Fruit fly (Drosophila melanogaster) whole organism, embryonic: ENCODE results near the gene ca.

ENCODE experiments used
- B-H2 ChIP-seq: fragments of 200-800 bp; sonication (Bioruptor generic); optimal IDR thresholded peaks from 2 replicates; lab custom pipeline; 2018; ENCODE audit warnings: missing biosample characterization, mild to moderate bottlenecking, missing genetic modification characterization
- Bteb2 ChIP-seq: fragments of 200-800 bp; sonication (Bioruptor generic); optimal IDR thresholded peaks from 2 replicates; lab custom pipeline; 2016; ENCODE audit warnings: missing biosample characterization, missing genetic modification characterization
- CG10267 ChIP-seq: fragments of 200-800 bp; sonication (Bioruptor generic); optimal IDR thresholded peaks from 2 replicates; lab custom pipeline; 2018; ENCODE audit warnings: missing biosample characterization, mild to moderate bottlenecking, missing genetic modification characterization, moderate library complexity
- CG10462 ChIP-seq: fragments of 200-800 bp; sonication (Bioruptor generic); optimal IDR thresholded peaks from 2 replicates; lab custom pipeline; 2016; ENCODE audit warnings: missing biosample characterization, missing genetic modification characterization
- CG11695 ChIP-seq: fragments of 200-800 bp; sonication (Bioruptor generic); IDR thresholded peaks from 3 replicates; pipeline ENCODE4 v1.3.6; 2022; ENCODE audit warnings: missing biosample characterization, missing genetic modification characterization
- CG12071 ChIP-seq: fragments of 200-800 bp; sonication (Bioruptor generic); optimal IDR thresholded peaks from 3 replicates; lab custom pipeline; 2018; ENCODE audit warnings: missing biosample characterization, mild to moderate bottlenecking, missing genetic modification characterization
- CG12155 ChIP-seq: fragments of 200-800 bp; sonication (Bioruptor generic); optimal IDR thresholded peaks from 3 replicates; lab custom pipeline; 2016; ENCODE audit warnings: missing biosample characterization, missing genetic modification characterization
- CG12299 ChIP-seq: fragments of 200-800 bp; sonication (Bioruptor generic); optimal IDR thresholded peaks from 2 replicates; lab custom pipeline; 2018; ENCODE audit warnings: missing biosample characterization, mild to moderate bottlenecking, missing genetic modification characterization
- CG13624 ChIP-seq: fragments of 200-800 bp; sonication (Bioruptor generic); optimal IDR thresholded peaks from 2 replicates; lab custom pipeline; 2016; ENCODE audit warnings: missing biosample characterization, missing genetic modification characterization
- CG13894 ChIP-seq: fragments of 200-800 bp; sonication (Bioruptor generic); optimal IDR thresholded peaks from 3 replicates; lab custom pipeline; 2018; ENCODE audit warnings: missing biosample characterization, mild to moderate bottlenecking, missing genetic modification characterization, moderate library complexity
- CG14441 ChIP-seq: fragments of 200-800 bp; sonication (Bioruptor generic); IDR thresholded peaks from 2 replicates; pipeline ENCODE4 v1.3.6; 2022; ENCODE audit warnings: missing biosample characterization, missing genetic modification characterization
- CG16813 ChIP-seq: fragments of 200-800 bp; sonication (Bioruptor generic); IDR thresholded peaks from 3 replicates; pipeline ENCODE4 v1.3.6; 2022; ENCODE audit warnings: missing biosample characterization, missing genetic modification characterization; ENCODE audit not compliant: partially characterized antibody
- CG17361 ChIP-seq: fragments of 200-800 bp; sonication (Bioruptor generic); IDR thresholded peaks from 3 replicates; pipeline ENCODE4 v1.3.6; 2022; ENCODE audit warnings: missing biosample characterization, missing genetic modification characterization
- CG17385 ChIP-seq: fragments of 200-800 bp; sonication (Bioruptor generic); optimal IDR thresholded peaks from 3 replicates; lab custom pipeline; 2018; ENCODE audit warnings: missing biosample characterization, mild to moderate bottlenecking, missing genetic modification characterization
- CG2889 ChIP-seq: fragments of 200-800 bp; sonication (Bioruptor generic); IDR thresholded peaks from 3 replicates; pipeline ENCODE4 v1.3.6; 2022; ENCODE audit warnings: missing biosample characterization, missing genetic modification characterization
- CG30403 ChIP-seq: fragments of 200-800 bp; sonication (Bioruptor generic); optimal IDR thresholded peaks from 3 replicates; lab custom pipeline; 2016; ENCODE audit warnings: missing biosample characterization, missing genetic modification characterization
- CG31441 ChIP-seq: fragments of 200-800 bp; sonication (Bioruptor generic); IDR thresholded peaks from 2 replicates; pipeline ENCODE4 v1.3.6; 2022; ENCODE audit warnings: missing biosample characterization, missing genetic modification characterization
- CG32767 ChIP-seq: fragments of 200-800 bp; sonication (Bioruptor generic); IDR thresholded peaks from 2 replicates; pipeline ENCODE4 v1.3.6; 2022; ENCODE audit warnings: missing biosample characterization, missing genetic modification characterization
- CG3726 ChIP-seq: fragments of 200-800 bp; sonication (Bioruptor generic); IDR thresholded peaks from 3 replicates; pipeline ENCODE4, ENCODE4 v1.3.6; 2022; ENCODE audit warnings: missing biosample characterization, missing genetic modification characterization
- CG3838 ChIP-seq: fragments of 200-800 bp; sonication (Bioruptor generic); optimal IDR thresholded peaks from 3 replicates; lab custom pipeline; 2016; ENCODE audit warnings: missing biosample characterization, missing genetic modification characterization
- CG4707 ChIP-seq: fragments of 200-800 bp; sonication (Bioruptor generic); optimal IDR thresholded peaks from 2 replicates; lab custom pipeline; 2018; ENCODE audit warnings: missing biosample characterization, mild to moderate bottlenecking, missing genetic modification characterization, moderate library complexity
- CG6272 ChIP-seq: fragments of 200-800 bp; sonication (Bioruptor generic); IDR thresholded peaks from 2 replicates; pipeline ENCODE4 v1.3.6; 2022; ENCODE audit warnings: missing biosample characterization, missing genetic modification characterization
- CG8290 ChIP-seq, 3 experiments: fragments of 200-800 bp; sonication (Bioruptor generic); optimal IDR thresholded peaks; 2 replicates each; lab custom pipeline; 2016 to 2019; ENCODE audit warnings: missing biosample characterization in 3 of 3, missing genetic modification characterization in 3 of 3, mild to moderate bottlenecking in 2 of 3, moderate library complexity in 1 of 3
- Ets97D ChIP-seq: fragments of 200-800 bp; sonication (Bioruptor generic); optimal IDR thresholded peaks from 3 replicates; lab custom pipeline; 2016; ENCODE audit warnings: missing biosample characterization, missing genetic modification characterization
- Gsc ChIP-seq: fragments of 200-800 bp; sonication (Bioruptor generic); IDR thresholded peaks from 2 replicates; pipeline ENCODE4 v1.3.6; 2022; ENCODE audit warnings: missing biosample characterization, missing genetic modification characterization
- Hsf ChIP-seq: fragments of 200-800 bp; sonication (Bioruptor generic); optimal IDR thresholded peaks from 3 replicates; lab custom pipeline; 2016; ENCODE audit warnings: missing biosample characterization, missing genetic modification characterization
- MBD-R2 ChIP-seq: fragments of 200-800 bp; sonication (Bioruptor generic); IDR thresholded peaks from 2 replicates; pipeline ENCODE4 v1.3.6; 2022; ENCODE audit warnings: missing biosample characterization, missing genetic modification characterization
- Mad ChIP-seq: fragments of 200-800 bp; sonication (Bioruptor generic); optimal IDR thresholded peaks from 2 replicates; lab custom pipeline; 2016; ENCODE audit warnings: missing biosample characterization, missing genetic modification characterization
- NC2β ChIP-seq: fragments of 200-800 bp; sonication (Bioruptor generic); optimal IDR thresholded peaks from 2 replicates; lab custom pipeline; 2016; ENCODE audit warnings: missing biosample characterization, missing genetic modification characterization
- Nf-YC ChIP-seq: fragments of 200-800 bp; optimal IDR thresholded peaks from 3 replicates; lab custom pipeline; 2019; ENCODE audit warnings: missing biosample characterization, mild to moderate bottlenecking, missing genetic modification characterization, moderate library complexity
- Oaz ChIP-seq: fragments of 200-800 bp; sonication (Bioruptor generic); IDR thresholded peaks from 2 replicates; pipeline ENCODE4 v1.3.6; 2022; ENCODE audit warnings: missing biosample characterization, missing genetic modification characterization
- Optix ChIP-seq: fragments of 200-800 bp; sonication (Bioruptor generic); IDR thresholded peaks from 3 replicates; pipeline ENCODE4 v1.3.6; 2022; ENCODE audit warnings: missing biosample characterization, missing genetic modification characterization
- ac ChIP-seq: fragments of 200-800 bp; sonication (Bioruptor generic); optimal IDR thresholded peaks from 3 replicates; lab custom pipeline; 2017; ENCODE audit warnings: missing biosample characterization, mild to moderate bottlenecking, missing genetic modification characterization
- ara ChIP-seq: fragments of 200-800 bp; sonication (Bioruptor generic); IDR thresholded peaks from 2 replicates; pipeline ENCODE4 v1.3.6; 2022; ENCODE audit warnings: missing biosample characterization, missing genetic modification characterization
- cato ChIP-seq: fragments of 200-800 bp; sonication (Bioruptor generic); optimal IDR thresholded peaks from 2 replicates; lab custom pipeline; 2016; ENCODE audit warnings: missing biosample characterization, missing genetic modification characterization, borderline replicate concordance
- da ChIP-seq: fragments of 200-800 bp; sonication (Bioruptor generic); optimal IDR thresholded peaks from 2 replicates; lab custom pipeline; 2016; ENCODE audit warnings: missing biosample characterization, missing genetic modification characterization
- dimm ChIP-seq: fragments of 200-800 bp; sonication (Bioruptor generic); IDR thresholded peaks from 2 replicates; pipeline ENCODE4 v1.3.6; 2022; ENCODE audit warnings: missing biosample characterization, missing genetic modification characterization
- dysf ChIP-seq: fragments of 200-800 bp; sonication (Bioruptor generic); IDR thresholded peaks from 3 replicates; pipeline ENCODE4 v1.3.6; 2022; ENCODE audit warnings: missing biosample characterization, missing genetic modification characterization
- eve ChIP-seq, 2 experiments: fragments of >200 bp; optimal IDR thresholded peaks; 2 replicates each; lab custom pipeline; 2017; ENCODE audit warnings: missing biosample characterization in 2 of 2, missing genetic modification characterization in 2 of 2
- fu2 ChIP-seq: fragments of 200-800 bp; sonication (Bioruptor generic); optimal IDR thresholded peaks from 2 replicates; lab custom pipeline; 2016; ENCODE audit warnings: missing biosample characterization, missing genetic modification characterization
- gsb ChIP-seq: fragments of 200-800 bp; sonication (Bioruptor generic); IDR thresholded peaks from 2 replicates; pipeline ENCODE4 v1.3.6; 2022; ENCODE audit warnings: missing biosample characterization, missing genetic modification characterization
- lab ChIP-seq: fragments of 200-800 bp; sonication (Bioruptor generic); optimal IDR thresholded peaks from 3 replicates; lab custom pipeline; 2017; ENCODE audit warnings: missing biosample characterization, missing genetic modification characterization, mild to moderate bottlenecking, moderate library complexity, missing genetic modification reagents
- nau ChIP-seq: fragments of 200-800 bp; sonication (Bioruptor generic); optimal IDR thresholded peaks from 3 replicates; lab custom pipeline; 2017; ENCODE audit warnings: missing biosample characterization, mild to moderate bottlenecking, missing genetic modification characterization, missing genetic modification reagents
- pan ChIP-seq, 4 experiments: fragments of >200 bp in 3 of 4; fragments of 200-800 bp in 1 of 4; sonication (Bioruptor generic) in 1 of 4; optimal IDR thresholded peaks in 3 of 4; IDR thresholded peaks in 1 of 4; 2 replicates each; pipeline versions ENCODE4 v1.3.6 to Lab custom; 2017 to 2022; ENCODE audit warnings: missing biosample characterization in 2 of 4, missing genetic modification characterization in 2 of 4, mixed read lengths in 1 of 4
- pum ChIP-seq: fragments of 200-800 bp; sonication (Bioruptor generic); optimal IDR thresholded peaks from 2 replicates; lab custom pipeline; 2016; ENCODE audit warnings: missing biosample characterization, missing genetic modification characterization
- scrt ChIP-seq: fragments of 200-800 bp; sonication (Bioruptor generic); optimal IDR thresholded peaks from 2 replicates; lab custom pipeline; 2018; ENCODE audit warnings: missing biosample characterization, mild to moderate bottlenecking, missing genetic modification characterization, moderate library complexity
- sens-2 ChIP-seq: fragments of 200-800 bp; sonication (Bioruptor generic); IDR thresholded peaks from 2 replicates; pipeline ENCODE4 v1.3.6; 2022; ENCODE audit warnings: missing biosample characterization, missing genetic modification characterization
- so ChIP-seq: fragments of 200-800 bp; sonication (Bioruptor generic); IDR thresholded peaks from 3 replicates; pipeline ENCODE4 v1.3.6; 2022; ENCODE audit warnings: missing biosample characterization, missing genetic modification characterization
- sr ChIP-seq: fragments of 200-800 bp; sonication (Bioruptor generic); IDR thresholded peaks from 3 replicates; pipeline ENCODE4 v1.3.6; 2022; ENCODE audit warnings: missing biosample characterization, missing genetic modification characterization
- ttk ChIP-seq: fragments of 200-800 bp; sonication (Bioruptor generic); IDR thresholded peaks from 2 replicates; pipeline ENCODE4 v2.1.2; 2022; ENCODE audit warnings: missing biosample characterization, missing genetic modification characterization
- tx ChIP-seq: fragments of 200-800 bp; sonication (Bioruptor generic); optimal IDR thresholded peaks from 2 replicates; lab custom pipeline; 2016; ENCODE audit warnings: missing biosample characterization, missing genetic modification characterization
- usp ChIP-seq: fragments of >200 bp; optimal IDR thresholded peaks from 2 replicates; lab custom pipeline; 2017; ENCODE audit warnings: missing biosample characterization, missing genetic modification characterization

Gene ca

dm6 chr3R:29859763-29860162 lies 53.2 kb downstream of the ca start (continued):
- TF ChIP-seq CG13894 (tag; lab: Kevin White, UChicago) (peak; percentile 65), CG12071 (GFP tag; lab: Kevin White, UChicago) (peak; percentile 30), so (GFP tag; lab: Robert Waterston, UW) (no peak), CG11695 (GFP tag; lab: Robert Waterston, UW) (no peak), Ets97D (GFP tag; lab: Kevin White, UChicago) (peak; percentile 90), CG3838 (GFP tag; lab: Kevin White, UChicago) (no peak), CG17385 (GFP tag; lab: Kevin White, UChicago) (no peak), pan (optimal IDR thresholded peaks at IDR 0.05; lab: Kevin White, UChicago) (no peak), pan (GFP tag; optimal IDR thresholded peaks at IDR 0.05 in 1 of 2, IDR thresholded peaks at IDR 0.05 in 1 of 2) (peak in 1 of 2 experiments; percentile 65), CG31441 (no peak; the same call in 1 of the 2 replicates), CG10267 (tag; lab: Kevin White, UChicago) (peak; percentile 33), sr (GFP tag; lab: Robert Waterston, UW) (no peak), ara (no peak), Hsf (peak; percentile 32), dysf (GFP tag; lab: Robert Waterston, UW) (peak; percentile 63; the same call in 2 of the 3 replicates), Gsc (GFP tag; lab: Robert Waterston, UW) (no peak), nau (no peak), CG10462 (GFP tag; lab: Kevin White, UChicago) (no peak), tx (GFP tag; lab: Kevin White, UChicago) (no peak), CG8290 (GFP tag; optimal IDR thresholded peaks at IDR 0.05; lab: Kevin White, UChicago) (no peak), CG8290 (tag; optimal IDR thresholded peaks at IDR 0.05; lab: Kevin White, UChicago) (no peak), B-H2 (GFP tag; lab: Kevin White, UChicago) (peak; percentile 86), CG32767 (no peak), fu2 (no peak), Nf-YC (no peak), pum (GFP tag; lab: Kevin White, UChicago) (no peak), eve (GFP tag; optimal IDR thresholded peaks at IDR 0.05; lab: Kevin White, UChicago) (no peak), ac (GFP tag; lab: Kevin White, UChicago) (no peak), MBD-R2 (GFP tag; lab: Robert Waterston, UW) (peak; percentile 68), CG4707 (GFP tag; lab: Kevin White, UChicago) (peak; percentile 55), CG12299 (no peak), CG12155 (GFP tag; lab: Kevin White, UChicago) (peak; percentile 40), usp (no peak), Mad (peak; percentile 16), CG13624 (GFP tag; lab: Kevin White, UChicago) (peak; percentile 56), cato (GFP tag; lab: Kevin White, UChicago) (no peak), ttk (GFP tag; lab: Robert Waterston, UW) (no peak), Bteb2 (GFP tag; lab: Kevin White, UChicago) (peak; percentile 17), CG16813 (GFP tag; lab: Robert Waterston, UW) (no peak), CG30403 (GFP tag; lab: Kevin White, UChicago) (no peak), scrt (GFP tag; lab: Kevin White, UChicago) (no peak), Oaz (GFP tag; lab: Robert Waterston, UW) (no peak), CG3726 (GFP tag; lab: Robert Waterston, UW) (no peak), CG2889 (GFP tag; lab: Robert Waterston, UW) (no peak), da (GFP tag; lab: Kevin White, UChicago) (no peak), CG14441 (GFP tag; lab: Robert Waterston, UW) (peak; percentile 61), dimm (GFP tag; lab: Robert Waterston, UW) (no peak), lab (GFP tag; lab: Kevin White, UChicago) (no peak), sens-2 (GFP tag; lab: Robert Waterston, UW) (peak; percentile 38; the same call in 1 of the 2 replicates), gsb (GFP tag; lab: Robert Waterston, UW) (no peak), Optix (GFP tag; lab: Robert Waterston, UW) (no peak), NC2β (GFP tag; lab: Kevin White, UChicago) (peak; percentile 7), CG6272 (GFP tag; lab: Robert Waterston, UW) (no peak), CG17361 (GFP tag; lab: Robert Waterston, UW) (peak; percentile 52; the same call in 1 of the 3 replicates)
